Worm (Caenorhabditis elegans): ENCODE data around the gene fem-3.

DNA sequence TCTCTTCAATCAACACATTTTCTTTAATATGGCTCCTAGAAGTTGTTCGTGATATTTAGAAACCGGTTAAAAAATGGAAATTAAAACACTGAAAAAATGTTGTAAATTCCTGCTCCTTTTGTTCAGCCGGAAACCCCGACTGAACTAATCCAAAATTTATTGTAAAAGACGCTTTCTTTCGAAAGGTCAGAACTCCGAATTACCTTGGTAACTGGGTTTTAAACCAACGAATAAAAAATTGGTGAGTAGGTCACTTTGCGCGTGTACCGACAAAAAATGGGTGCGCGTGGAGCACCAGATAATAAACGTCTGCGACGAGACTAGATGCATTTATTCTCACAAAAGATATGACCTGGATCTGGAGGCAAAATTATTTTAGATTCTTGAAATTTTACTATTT lies 25.8 kb downstream of the fem-3 start:
- TF ChIP-seq ztf-29 (GFP tag; IDR thresholded peaks at IDR 0.05), result no peak
- no peak for TF ChIP-seq ztf-23 (GFP tag; IDR thresholded peaks at IDR 0.05)
- TF ChIP-seq flt-1 (GFP tag; IDR thresholded peaks at IDR 0.05), result no peak
- no peak for TF ChIP-seq ref-1 (GFP tag; conservative IDR thresholded peaks at IDR 0.05)
- no peak for TF ChIP-seq cog-1 (tag; optimal IDR thresholded peaks at IDR 0.05)
